Fruit fly (Drosophila melanogaster): ENCODE results near the gene CG43102.

DNA sequence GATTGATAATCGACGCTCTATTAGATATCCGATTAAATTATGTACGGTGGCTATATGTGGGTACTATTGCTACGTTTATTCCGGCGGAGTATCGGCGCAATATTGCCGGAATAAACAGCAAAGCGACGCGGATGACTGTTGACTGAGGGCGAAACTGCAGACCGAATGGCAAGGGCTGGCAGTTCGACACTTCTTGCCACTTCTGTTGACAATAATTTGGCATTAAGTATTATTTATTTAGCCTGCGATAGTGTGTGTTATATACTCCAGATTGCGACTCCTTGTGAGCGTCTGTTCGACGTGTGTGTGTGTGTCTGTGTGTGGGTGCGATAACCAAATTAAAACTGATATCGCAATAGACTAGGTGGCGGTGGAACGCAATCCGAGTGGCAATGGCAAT lies 35.4 kb downstream of the CG43102 start:
- no peak for TF ChIP-seq CTCF (optimal IDR thresholded peaks at IDR 0.05)
- no peak for TF ChIP-seq CG8478 (optimal IDR thresholded peaks at IDR 0.05)

All from S2 (cell line).